Worm (Caenorhabditis elegans) whole organism, L2 larva: Measurements from ENCODE around the gene T16A1.5.
A peak's percentile ranks its signal among the peaks of the same experiment; 100 is the strongest.
"Not testable (repeated sequence)": the region's sequence is repeated elsewhere in the genome, so short reads cannot be mapped to it uniquely, and the experiment has no call there.

Experiments
- C34F6.9 ChIP-seq: fragments of 150-350 bp; optimal IDR thresholded peaks from 2 replicates; lab custom pipeline; 2014; ENCODE audit warnings: missing biosample characterization, missing genetic modification characterization
- F13H6.1 ChIP-seq: sonication (generic microtip); optimal IDR thresholded peaks from 2 replicates; lab custom pipeline; 2016; ENCODE audit warnings: missing genetic modification characterization, missing compliant biosample characterization
- R02D3.7 ChIP-seq: fragments of 150-350 bp; optimal IDR thresholded peaks from 2 replicates; lab custom pipeline; 2014; ENCODE audit warnings: missing biosample characterization, missing genetic modification characterization
- Y55F3AM.14 ChIP-seq: fragments of 200-800 bp; sonication (Bioruptor generic); optimal IDR thresholded peaks from 2 replicates; lab custom pipeline; 2018; ENCODE audit warnings: mild to moderate bottlenecking, missing genetic modification characterization, missing compliant biosample characterization
- ZK546.5 ChIP-seq: sonication (generic microtip); optimal IDR thresholded peaks from 2 replicates; lab custom pipeline; 2017; ENCODE audit warnings: missing biosample characterization, missing genetic modification characterization
- aly-2 ChIP-seq: fragments of 150-350 bp; optimal IDR thresholded peaks from 2 replicates; lab custom pipeline; 2014; ENCODE audit warnings: missing biosample characterization, missing genetic modification characterization
- blmp-1 ChIP-seq: sonication (generic microtip); optimal IDR thresholded peaks from 2 replicates; lab custom pipeline; 2017; ENCODE audit warnings: missing genetic modification characterization, mild to moderate bottlenecking, missing compliant biosample characterization, antibody characterized with exemption, moderate library complexity; ENCODE audit not compliant: insufficient read depth
- ceh-16 ChIP-seq: fragments of 150-350 bp; optimal IDR thresholded peaks from 2 replicates; lab custom pipeline; 2014; ENCODE audit warnings: missing biosample characterization, missing genetic modification characterization
- ceh-82 ChIP-seq: fragments of 150-350 bp; optimal IDR thresholded peaks from 2 replicates; lab custom pipeline; 2014; ENCODE audit warnings: missing biosample characterization, missing genetic modification characterization
- crh-2 ChIP-seq: sonication (generic microtip); optimal IDR thresholded peaks from 2 replicates; lab custom pipeline; 2017; ENCODE audit warnings: missing biosample characterization, missing genetic modification characterization
- egl-27 ChIP-seq: sonication (generic microtip); optimal IDR thresholded peaks from 3 replicates; lab custom pipeline; 2017; ENCODE audit warnings: missing biosample characterization, missing genetic modification reagents, missing genetic modification characterization
- elt-1 ChIP-seq: fragments of 150-350 bp; optimal IDR thresholded peaks from 2 replicates; lab custom pipeline; 2014; ENCODE audit warnings: missing biosample characterization, missing genetic modification characterization
- elt-3 ChIP-seq: sonication (generic microtip); optimal IDR thresholded peaks from 2 replicates; lab custom pipeline; 2017; ENCODE audit warnings: missing biosample characterization, missing genetic modification characterization
- fos-1 ChIP-seq: fragments of 150-350 bp; optimal IDR thresholded peaks from 2 replicates; lab custom pipeline; 2014; ENCODE audit warnings: missing biosample characterization, missing genetic modification characterization
- gmeb-1 ChIP-seq: fragments of 150-350 bp; optimal IDR thresholded peaks from 2 replicates; lab custom pipeline; 2014; ENCODE audit warnings: missing biosample characterization, missing genetic modification characterization
- lin-11 ChIP-seq: fragments of 150-350 bp; sonication (generic microtip); optimal IDR thresholded peaks from 2 replicates; lab custom pipeline; 2014; ENCODE audit warnings: missing biosample characterization, missing genetic modification characterization, inconsistent platforms, mixed read lengths
- lin-13 ChIP-seq: fragments of 150-350 bp; optimal IDR thresholded peaks from 2 replicates; lab custom pipeline; 2014; ENCODE audit warnings: missing biosample characterization, missing genetic modification reagents, missing genetic modification characterization
- lin-39 ChIP-seq: fragments of 150-350 bp; optimal IDR thresholded peaks from 2 replicates; lab custom pipeline; 2014; ENCODE audit warnings: missing biosample characterization, missing genetic modification reagents, missing genetic modification characterization
- lsy-2 ChIP-seq, 2 experiments: fragments of 150-350 bp in 1 of 2; sonication (generic microtip) in 1 of 2; optimal IDR thresholded peaks; 2 replicates each; lab custom pipeline; 2014 to 2017; ENCODE audit warnings: missing biosample characterization in 2 of 2, missing genetic modification characterization in 2 of 2
- mbf-1 ChIP-seq: sonication (generic microtip); optimal IDR thresholded peaks from 2 replicates; lab custom pipeline; 2017; ENCODE audit warnings: missing biosample characterization, missing genetic modification characterization
- mdl-1 ChIP-seq, 2 experiments: fragments of 150-350 bp in 1 of 2; sonication (generic microtip) in 1 of 2; optimal IDR thresholded peaks; 2 replicates each; lab custom pipeline; 2017; ENCODE audit warnings: missing biosample characterization in 2 of 2, missing genetic modification characterization in 2 of 2
- nhr-10 ChIP-seq: sonication (generic microtip); optimal IDR thresholded peaks from 2 replicates; lab custom pipeline; 2017; ENCODE audit warnings: missing biosample characterization, missing genetic modification characterization
- nhr-11 ChIP-seq: fragments of 150-350 bp; optimal IDR thresholded peaks from 2 replicates; lab custom pipeline; 2014; ENCODE audit warnings: missing biosample characterization, missing genetic modification characterization
- nhr-12 ChIP-seq: fragments of 150-350 bp; optimal IDR thresholded peaks from 2 replicates; lab custom pipeline; 2014; ENCODE audit warnings: missing biosample characterization, missing genetic modification characterization
- nhr-129 ChIP-seq: fragments of 150-350 bp; optimal IDR thresholded peaks from 2 replicates; lab custom pipeline; 2014; ENCODE audit warnings: missing biosample characterization, missing genetic modification characterization
- nhr-21 ChIP-seq: fragments of 150-350 bp; optimal IDR thresholded peaks from 2 replicates; lab custom pipeline; 2014; ENCODE audit warnings: missing biosample characterization, missing genetic modification characterization
- nhr-23 ChIP-seq: fragments of 150-350 bp; optimal IDR thresholded peaks from 2 replicates; lab custom pipeline; 2014; ENCODE audit warnings: missing biosample characterization, missing genetic modification reagents, missing genetic modification characterization
- nhr-25 ChIP-seq: fragments of 150-350 bp; sonication (generic microtip); optimal IDR thresholded peaks from 3 replicates; lab custom pipeline; 2014; ENCODE audit warnings: missing biosample characterization, missing genetic modification characterization
- nhr-6 ChIP-seq: fragments of 150-350 bp; optimal IDR thresholded peaks from 2 replicates; lab custom pipeline; 2014; ENCODE audit warnings: missing biosample characterization, missing genetic modification characterization
- nhr-77 ChIP-seq: fragments of 150-350 bp; optimal IDR thresholded peaks from 2 replicates; lab custom pipeline; 2014; ENCODE audit warnings: missing biosample characterization, missing genetic modification characterization
- peb-1 ChIP-seq: fragments of 150-350 bp; optimal IDR thresholded peaks from 2 replicates; lab custom pipeline; 2014; ENCODE audit warnings: missing biosample characterization, missing genetic modification characterization
- skn-1 ChIP-seq: sonication (generic microtip); optimal IDR thresholded peaks from 2 replicates; lab custom pipeline; 2017; ENCODE audit warnings: missing biosample characterization, missing genetic modification characterization
- sma-3 ChIP-seq: sonication (generic microtip); optimal IDR thresholded peaks from 2 replicates; lab custom pipeline; 2016; ENCODE audit warnings: missing genetic modification reagents, missing genetic modification characterization, missing compliant biosample characterization
- sma-9 ChIP-seq, 2 experiments: fragments of 150-350 bp in 1 of 2; sonication (generic microtip) in 1 of 2; optimal IDR thresholded peaks; 2 replicates each; lab custom pipeline; 2014 to 2016; ENCODE audit warnings: missing genetic modification characterization in 2 of 2, mild to moderate bottlenecking in 1 of 2, missing biosample characterization in 1 of 2, missing compliant biosample characterization in 1 of 2, missing genetic modification reagents in 1 of 2, moderate library complexity in 1 of 2
- snpc-4 ChIP-seq: fragments of 150-350 bp; optimal IDR thresholded peaks from 2 replicates; lab custom pipeline; 2014; ENCODE audit warnings: missing biosample characterization, missing genetic modification characterization
- unc-62 ChIP-seq: fragments of 150-350 bp; optimal IDR thresholded peaks from 2 replicates; lab custom pipeline; 2014; ENCODE audit warnings: missing biosample characterization, missing genetic modification reagents, missing genetic modification characterization
- zag-1 ChIP-seq: fragments of 150-350 bp; optimal IDR thresholded peaks from 2 replicates; lab custom pipeline; 2014; ENCODE audit warnings: missing biosample characterization, missing genetic modification characterization
- ztf-1 ChIP-seq: fragments of 200-800 bp; sonication (Bioruptor generic); conservative IDR thresholded peaks from 2 replicates; pipeline ENCODE4 v1.3.6; 2022; ENCODE audit warnings: missing genetic modification characterization, missing compliant biosample characterization

Gene T16A1.5

DNA sequence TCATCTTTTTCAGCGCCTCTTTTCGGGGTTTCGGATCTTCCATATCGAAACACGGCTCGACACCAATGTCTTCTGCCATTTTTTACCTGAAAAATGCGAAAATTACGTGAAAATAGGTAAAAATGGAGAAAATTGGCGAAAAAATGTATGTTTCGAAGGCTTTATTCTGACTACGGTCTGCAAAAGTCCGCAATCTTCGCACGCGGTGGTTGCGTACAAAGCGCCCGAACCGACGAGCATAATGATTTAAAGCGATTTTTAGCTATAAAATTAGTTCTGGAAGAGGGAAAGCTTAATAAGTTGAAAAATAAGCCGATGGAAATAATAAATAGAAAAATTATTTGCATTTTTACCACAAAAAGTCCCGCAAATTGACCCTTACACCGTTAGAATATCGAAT lies 24.6 kb downstream of the T16A1.5 start, which contains the start of gene F07E5.5 (continued):
- TF ChIP-seq aly-2: no peak
- peak; percentile 56 for TF ChIP-seq gmeb-1 (tag; lab: Kevin White, UChicago)
- TF ChIP-seq ztf-1 (GFP tag; lab: Robert Waterston, UW): no peak
- peak; percentile 37 for TF ChIP-seq sma-3
- TF ChIP-seq sma-9 (GFP tag; optimal IDR thresholded peaks at IDR 0.05; lab: Kevin White, UChicago): no peak
- no peak for TF ChIP-seq sma-9 (tag; optimal IDR thresholded peaks at IDR 0.05; lab: Kevin White, UChicago)
- TF ChIP-seq nhr-11 (tag; lab: Kevin White, UChicago): no peak
- no peak for TF ChIP-seq unc-62 (GFP tag; lab: Kevin White, UChicago)
- no peak for TF ChIP-seq nhr-6 (tag; lab: Kevin White, UChicago)

DNA sequence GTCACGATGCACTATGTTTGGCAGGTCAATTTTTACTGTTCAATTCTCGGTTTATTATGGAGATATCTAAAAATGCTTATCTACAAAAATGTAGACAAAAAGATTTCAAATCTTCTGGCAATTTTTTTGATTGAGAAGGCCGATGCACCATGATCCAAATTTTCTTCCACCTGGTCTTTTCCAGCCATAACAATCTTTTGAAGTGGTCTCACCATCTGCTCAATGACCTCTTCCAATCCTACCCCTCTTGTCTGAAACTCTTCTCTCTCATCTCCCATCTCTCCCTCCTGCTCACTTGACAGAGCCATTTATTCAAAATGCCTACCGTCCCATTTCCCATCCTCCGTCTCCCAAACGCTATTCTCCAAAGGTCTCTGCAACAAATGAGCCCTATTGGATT lies 32.3 kb downstream of the T16A1.5 start, which contains the start of gene fbxb-35:
TSS of gene fbxb-35 (plus strand) at position 301 of the 400 bp plus-strand sequence.
- TF ChIP-seq ztf-1 (GFP tag; lab: Robert Waterston, UW) (no peak), zag-1 (tag; lab: Kevin White, UChicago) (no peak), nhr-23 (tag; lab: Kevin White, UChicago) (no peak), fos-1 (tag; lab: Kevin White, UChicago) (no peak), blmp-1 (tag; lab: Kevin White, UChicago) (no peak), ceh-82 (tag; lab: Kevin White, UChicago) (no peak), peb-1 (tag; lab: Kevin White, UChicago) (no peak), ZK546.5 (tag; lab: Kevin White, UChicago) (no peak), lin-39 (no peak), lsy-2 (tag; optimal IDR thresholded peaks at IDR 0.05; lab: Kevin White, UChicago) (no peak), aly-2 (no peak), R02D3.7 (tag; lab: Kevin White, UChicago) (no peak), lin-13 (GFP tag; lab: Kevin White, UChicago) (no peak), egl-27 (no peak), nhr-12 (no peak), sma-9 (GFP tag; optimal IDR thresholded peaks at IDR 0.05; lab: Kevin White, UChicago) (no peak), sma-9 (tag; optimal IDR thresholded peaks at IDR 0.05; lab: Kevin White, UChicago) (no peak), nhr-11 (tag; lab: Kevin White, UChicago) (no peak), nhr-21 (no peak), nhr-10 (no peak), Y55F3AM.14 (GFP tag; lab: Kevin White, UChicago) (no peak)

ce11 chrII:2046556-2046955 lies 37.1 kb downstream of the T16A1.5 start, which contains the start of gene math-1:
Gene math-1, minus strand, starts transcription at chrII:2046656.
- not testable (repeated sequence) for TF ChIP-seq mbf-1 (tag; lab: Kevin White, UChicago); nhr-12; ceh-16

DNA sequence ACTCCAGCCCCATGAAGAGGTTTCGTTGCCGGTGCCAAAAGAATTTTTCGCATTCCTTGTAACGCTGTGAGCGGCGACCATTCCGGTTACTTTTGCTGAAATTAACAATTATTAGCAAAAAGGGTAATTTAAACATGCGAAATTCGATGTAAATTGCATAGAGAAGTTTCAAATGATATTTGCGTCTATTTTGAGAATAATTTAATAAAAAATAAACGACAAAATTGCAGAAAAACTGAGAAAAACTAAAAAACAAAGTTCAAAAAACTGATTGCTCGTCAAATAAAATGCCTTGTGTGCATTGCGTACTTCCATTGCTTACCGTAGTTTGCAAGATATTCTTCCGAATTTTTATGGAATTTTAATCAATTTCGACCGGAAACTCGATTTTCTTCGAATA lies 38.1 kb downstream of the T16A1.5 start, which contains the start of gene bath-24:
TSS of gene bath-24 (minus strand) at position 101 of the 400 bp plus-strand sequence.
- TF ChIP-seq nhr-25 (tag; lab: Kevin White, UChicago): no peak
- no peak for TF ChIP-seq ZK546.5 (tag; lab: Kevin White, UChicago)
- TF ChIP-seq sma-9 (GFP tag; optimal IDR thresholded peaks at IDR 0.05; lab: Kevin White, UChicago): no peak
- TF ChIP-seq sma-9 (tag; optimal IDR thresholded peaks at IDR 0.05; lab: Kevin White, UChicago): no peak
- TF ChIP-seq unc-62 (GFP tag; lab: Kevin White, UChicago): no peak
- no peak for TF ChIP-seq lin-39
- TF ChIP-seq lsy-2 (tag; optimal IDR thresholded peaks at IDR 0.05; lab: Kevin White, UChicago): no peak
- no peak for TF ChIP-seq Y55F3AM.14 (GFP tag; lab: Kevin White, UChicago)
- no peak for TF ChIP-seq zag-1 (tag; lab: Kevin White, UChicago)
- no peak for TF ChIP-seq nhr-129
- no peak for TF ChIP-seq R02D3.7 (tag; lab: Kevin White, UChicago)
- no peak for TF ChIP-seq aly-2
- TF ChIP-seq nhr-11 (tag; lab: Kevin White, UChicago): no peak
- TF ChIP-seq F13H6.1 (tag; lab: Kevin White, UChicago): no peak
- no peak for TF ChIP-seq skn-1 (tag; lab: Kevin White, UChicago)
- no peak for TF ChIP-seq nhr-6 (tag; lab: Kevin White, UChicago)
- TF ChIP-seq elt-3: no peak
- TF ChIP-seq ceh-16: no peak

- no peak for TF ChIP-seq nhr-77 (tag; lab: Kevin White, UChicago)
- TF ChIP-seq nhr-25 (tag; lab: Kevin White, UChicago): no peak
- TF ChIP-seq R02D3.7 (tag; lab: Kevin White, UChicago): no peak
- TF ChIP-seq aly-2: no peak
- TF ChIP-seq C34F6.9 (tag; lab: Kevin White, UChicago): no peak
- TF ChIP-seq nhr-129: no peak
- no peak for TF ChIP-seq nhr-23 (tag; lab: Kevin White, UChicago)
- TF ChIP-seq lin-13 (GFP tag; lab: Kevin White, UChicago): no peak
- no peak for TF ChIP-seq fos-1 (tag; lab: Kevin White, UChicago)
- no peak for TF ChIP-seq elt-1 (tag; lab: Kevin White, UChicago)
- TF ChIP-seq ceh-16: no peak
- no peak for TF ChIP-seq mbf-1 (tag; lab: Kevin White, UChicago)
- no peak for TF ChIP-seq blmp-1 (tag; lab: Kevin White, UChicago)
- no peak for TF ChIP-seq lin-11 (tag; lab: Kevin White, UChicago)
- TF ChIP-seq ZK546.5 (tag; lab: Kevin White, UChicago): no peak
- no peak for TF ChIP-seq mdl-1 (tag; optimal IDR thresholded peaks at IDR 0.05; lab: Kevin White, UChicago)
- no peak for TF ChIP-seq lin-39
- TF ChIP-seq snpc-4 (tag; lab: Kevin White, UChicago): no peak
- TF ChIP-seq Y55F3AM.14 (GFP tag; lab: Kevin White, UChicago): no peak
- no peak for TF ChIP-seq crh-2 (tag; lab: Kevin White, UChicago)
Measured at ce11 chrII:2042447-2042846, 41.2 kb downstream of the T16A1.5 start, which contains the start of gene bath-20. Gene bath-20, minus strand, starts transcription at chrII:2042547.
